Worm (Caenorhabditis elegans) whole organism, L2 larva: ENCODE data around the gene fbxb-104.
A peak's percentile ranks its signal among the peaks of the same experiment; 100 is the strongest.

Experiments
- ZK546.5 ChIP-seq: sonication (generic microtip); optimal IDR thresholded peaks from 2 replicates; lab custom pipeline; 2017; ENCODE audit warnings: missing biosample characterization, missing genetic modification characterization
- alr-1 ChIP-seq: fragments of 150-350 bp; optimal IDR thresholded peaks from 2 replicates; lab custom pipeline; 2014; ENCODE audit warnings: missing biosample characterization, missing genetic modification characterization
- ceh-82 ChIP-seq: fragments of 150-350 bp; optimal IDR thresholded peaks from 2 replicates; lab custom pipeline; 2014; ENCODE audit warnings: missing biosample characterization, missing genetic modification characterization
- elt-3 ChIP-seq: sonication (generic microtip); optimal IDR thresholded peaks from 2 replicates; lab custom pipeline; 2017; ENCODE audit warnings: missing biosample characterization, missing genetic modification characterization
- lin-11 ChIP-seq: fragments of 150-350 bp; sonication (generic microtip); optimal IDR thresholded peaks from 2 replicates; lab custom pipeline; 2014; ENCODE audit warnings: missing biosample characterization, missing genetic modification characterization, inconsistent platforms, mixed read lengths
- lin-13 ChIP-seq: fragments of 150-350 bp; optimal IDR thresholded peaks from 2 replicates; lab custom pipeline; 2014; ENCODE audit warnings: missing biosample characterization, missing genetic modification reagents, missing genetic modification characterization
- mdl-1 ChIP-seq, 2 experiments: fragments of 150-350 bp in 1 of 2; sonication (generic microtip) in 1 of 2; optimal IDR thresholded peaks; 2 replicates each; lab custom pipeline; 2017; ENCODE audit warnings: missing biosample characterization in 2 of 2, missing genetic modification characterization in 2 of 2
- nhr-11 ChIP-seq: fragments of 150-350 bp; optimal IDR thresholded peaks from 2 replicates; lab custom pipeline; 2014; ENCODE audit warnings: missing biosample characterization, missing genetic modification characterization
- nhr-237 ChIP-seq: fragments of 150-350 bp; optimal IDR thresholded peaks from 2 replicates; lab custom pipeline; 2014; ENCODE audit warnings: missing biosample characterization, missing genetic modification characterization
- nhr-77 ChIP-seq: fragments of 150-350 bp; optimal IDR thresholded peaks from 2 replicates; lab custom pipeline; 2014; ENCODE audit warnings: missing biosample characterization, missing genetic modification characterization
- snpc-4 ChIP-seq: fragments of 150-350 bp; optimal IDR thresholded peaks from 2 replicates; lab custom pipeline; 2014; ENCODE audit warnings: missing biosample characterization, missing genetic modification characterization
- unc-39 ChIP-seq: fragments of 150-350 bp; optimal IDR thresholded peaks from 2 replicates; lab custom pipeline; 2014; ENCODE audit warnings: missing biosample characterization, missing genetic modification characterization
- unc-62 ChIP-seq: fragments of 150-350 bp; optimal IDR thresholded peaks from 2 replicates; lab custom pipeline; 2014; ENCODE audit warnings: missing biosample characterization, missing genetic modification reagents, missing genetic modification characterization
- zag-1 ChIP-seq: fragments of 150-350 bp; optimal IDR thresholded peaks from 2 replicates; lab custom pipeline; 2014; ENCODE audit warnings: missing biosample characterization, missing genetic modification characterization

DNA sequence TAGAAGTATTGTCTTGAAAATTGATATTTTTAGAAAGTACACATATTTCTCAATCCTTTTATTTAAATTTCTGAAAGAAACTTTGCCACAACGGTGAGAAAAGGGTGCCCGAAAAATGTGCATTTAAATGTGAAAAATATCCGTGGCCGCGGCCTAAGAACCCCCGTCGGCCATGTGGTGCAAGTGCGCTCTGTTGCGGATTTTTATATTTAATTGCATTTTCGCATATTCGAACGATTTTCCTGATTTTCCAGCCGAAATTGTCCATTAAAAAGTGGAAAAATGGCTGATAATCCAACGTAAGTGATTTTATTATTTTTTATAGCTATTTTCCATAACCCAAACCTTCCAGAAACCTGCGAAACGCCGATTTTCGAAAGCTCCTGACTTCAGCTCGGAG, 5.2 kb upstream of the fbxb-104 start, which contains the start of gene smu-2:
- TF ChIP-seq snpc-4 (tag; lab: Kevin White, UChicago) (no peak), elt-3 (tag; lab: Kevin White, UChicago) (no peak), unc-62 (GFP tag; lab: Kevin White, UChicago) (no peak), mdl-1 (tag; optimal IDR thresholded peaks at IDR 0.05; lab: Kevin White, UChicago) (no peak), zag-1 (tag; lab: Kevin White, UChicago) (no peak), nhr-77 (tag; lab: Kevin White, UChicago) (no peak), nhr-11 (tag; lab: Kevin White, UChicago) (no peak), ZK546.5 (no peak), alr-1 (tag; lab: Kevin White, UChicago) (no peak), ceh-82 (tag; lab: Kevin White, UChicago) (no peak), unc-39 (no peak), lin-11 (tag; lab: Kevin White, UChicago) (no peak), lin-13 (GFP tag; lab: Kevin White, UChicago) (peak; percentile 74), nhr-237 (tag; lab: Kevin White, UChicago) (no peak)
